Worm (Caenorhabditis elegans): ENCODE data around the gene nhr-214.

Gene nhr-214

ce11 chrX:12659814-12660213 is 42.0 kb downstream of the nhr-214 start, which contains the start of gene C02B4.3:
Gene C02B4.3, minus strand, starts transcription at chrX:12659847.
- TF ChIP-seq lir-3 (tag; optimal IDR thresholded peaks at IDR 0.05) (no peak), unc-62 (GFP tag; optimal IDR thresholded peaks at IDR 0.05 in 1 of 2) (peak in 1 of 2 experiments; percentile 59), unc-62 (tag; optimal IDR thresholded peaks at IDR 0.05) (no peak)

- TF ChIP-seq unc-62 (GFP tag; optimal IDR thresholded peaks at IDR 0.05 in 1 of 2): no peak
- no peak for TF ChIP-seq unc-62 (tag; optimal IDR thresholded peaks at IDR 0.05)
- no peak for TF ChIP-seq Y48G9A.11 (GFP tag; IDR thresholded peaks at IDR 0.05)
- TF ChIP-seq ztf-7 (tag; optimal IDR thresholded peaks at IDR 0.05): no peak
- TF ChIP-seq nhr-42 (GFP tag; IDR thresholded peaks at IDR 0.05): peak; percentile 73; the same call in 1 of the 2 replicates
- no peak for TF ChIP-seq unc-39 (tag; optimal IDR thresholded peaks at IDR 0.05)
- peak; percentile 14 for TF ChIP-seq lir-3 (tag; optimal IDR thresholded peaks at IDR 0.05)
- TF ChIP-seq zag-1 (tag; optimal IDR thresholded peaks at IDR 0.05): no peak
- TF ChIP-seq dpl-1 (GFP tag; optimal IDR thresholded peaks at IDR 0.05): peak; percentile 0
- TF ChIP-seq hlh-11 (tag; optimal IDR thresholded peaks at IDR 0.05): peak; percentile 84
- no peak for TF ChIP-seq gei-8 (GFP tag; optimal IDR thresholded peaks at IDR 0.05)
- TF ChIP-seq nhr-76 (tag; optimal IDR thresholded peaks at IDR 0.05): no peak
- no peak for TF ChIP-seq nhr-111 (GFP tag; optimal IDR thresholded peaks at IDR 0.05)
- TF ChIP-seq dmd-8 (GFP tag; IDR thresholded peaks at IDR 0.05): no peak
- no peak for TF ChIP-seq daf-19 (GFP tag; conservative IDR thresholded peaks at IDR 0.05)
- TF ChIP-seq ZK337.2 (GFP tag; IDR thresholded peaks at IDR 0.05): no peak
- TF ChIP-seq nhr-48 (tag; optimal IDR thresholded peaks at IDR 0.05): peak; percentile 44
- peak; percentile 98 for TF ChIP-seq set-16 (GFP tag; IDR thresholded peaks at IDR 0.05)
- no peak for TF ChIP-seq snpc-4 (tag; optimal IDR thresholded peaks at IDR 0.05)
- peak; percentile 32 for TF ChIP-seq F37D6.2 (tag; optimal IDR thresholded peaks at IDR 0.05)
- TF ChIP-seq nhr-237 (tag; optimal IDR thresholded peaks at IDR 0.05): no peak
- TF ChIP-seq hmg-1.1 (GFP tag; IDR thresholded peaks at IDR 0.05): peak; percentile 87
- TF ChIP-seq T20F7.1 (GFP tag; optimal IDR thresholded peaks at IDR 0.05): no peak
- TF ChIP-seq Y105C5A.15 (GFP tag; IDR thresholded peaks at IDR 0.05): no peak
- TF ChIP-seq mdl-1 (tag; optimal IDR thresholded peaks at IDR 0.05): peak; percentile 28 to 36
- no peak for TF ChIP-seq zip-2 (tag; optimal IDR thresholded peaks at IDR 0.05)
- no peak for TF ChIP-seq zip-11 (GFP tag; IDR thresholded peaks at IDR 0.05)
- TF ChIP-seq arid-1 (GFP tag; conservative IDR thresholded peaks at IDR 0.05): no peak
- TF ChIP-seq zfp-2 (tag; optimal IDR thresholded peaks at IDR 0.05): no peak
- TF ChIP-seq dmd-9 (GFP tag; IDR thresholded peaks at IDR 0.05): no peak
- no peak for TF ChIP-seq ztf-11 (tag; optimal IDR thresholded peaks at IDR 0.05)
- TF ChIP-seq saeg-2 (GFP tag; IDR thresholded peaks at IDR 0.05): no peak
- peak; percentile 42 for TF ChIP-seq dve-1 (tag; optimal IDR thresholded peaks at IDR 0.05; ENCODE audit: insufficient read depth)
- TF ChIP-seq daf-12 (tag; optimal IDR thresholded peaks at IDR 0.05): no peak
- TF ChIP-seq hlh-30 (tag; optimal IDR thresholded peaks at IDR 0.05; ENCODE audit: insufficient read depth): peak; percentile 51
- no peak for TF ChIP-seq jun-1 (tag; optimal IDR thresholded peaks at IDR 0.05)
- no peak for TF ChIP-seq ceh-28 (tag; optimal IDR thresholded peaks at IDR 0.05)
- TF ChIP-seq vab-7 (GFP tag; IDR thresholded peaks at IDR 0.05): no peak
- no peak for TF ChIP-seq fkh-10 (GFP tag; optimal IDR thresholded peaks at IDR 0.05)
- no peak for TF ChIP-seq F26F4.8 (GFP tag; conservative IDR thresholded peaks at IDR 0.05)
- no peak for TF ChIP-seq ama-1 (optimal IDR thresholded peaks at IDR 0.05)
- no peak for TF ChIP-seq lin-38 (GFP tag; IDR thresholded peaks at IDR 0.05)
- no peak for TF ChIP-seq R02D3.7 (tag; optimal IDR thresholded peaks at IDR 0.05)
- TF ChIP-seq attf-4 (tag; optimal IDR thresholded peaks at IDR 0.05): no peak
- no peak for TF ChIP-seq snpc-1.2 (GFP tag; IDR thresholded peaks at IDR 0.05)
- TF ChIP-seq lin-1 (GFP tag; IDR thresholded peaks at IDR 0.05): 0 out of 2 replicates have a peak, but pooled peaks have one; percentile 31
- TF ChIP-seq F44E2.7 (GFP tag; IDR thresholded peaks at IDR 0.05): no peak
- TF ChIP-seq Y75B8A.6 (GFP tag; IDR thresholded peaks at IDR 0.05): no peak
- no peak for TF ChIP-seq egl-27 (tag; optimal IDR thresholded peaks at IDR 0.05)
- no peak for TF ChIP-seq nhr-102 (tag; optimal IDR thresholded peaks at IDR 0.05)
Observed at ce11 chrX:12656420-12657033, 45.3 kb downstream of the nhr-214 start.

Data from whole organism, L4 larva.